Worm (Caenorhabditis elegans) whole organism, L1 larva: ENCODE results near the gene sra-2.
A peak's percentile ranks its signal among the peaks of the same experiment; 100 is the strongest.

Source experiments
- F16B12.6 ChIP-seq: fragments of 150-350 bp; optimal IDR thresholded peaks from 2 replicates; lab custom pipeline; 2014; ENCODE audit warnings: missing biosample characterization, missing genetic modification characterization
- aha-1 ChIP-seq: fragments of 150-350 bp; optimal IDR thresholded peaks from 2 replicates; lab custom pipeline; 2014; ENCODE audit warnings: missing biosample characterization, missing genetic modification characterization
- aly-2 ChIP-seq: fragments of 150-350 bp; optimal IDR thresholded peaks from 2 replicates; lab custom pipeline; 2014; ENCODE audit warnings: missing biosample characterization, missing genetic modification characterization
- ama-1 ChIP-seq: fragments of 150-350 bp; optimal IDR thresholded peaks from 2 replicates; lab custom pipeline; 2014
- blmp-1 ChIP-seq: fragments of 150-350 bp; optimal IDR thresholded peaks from 2 replicates; lab custom pipeline; 2014; ENCODE audit warnings: missing biosample characterization, missing genetic modification characterization
- ceh-8 ChIP-seq: fragments of 200-800 bp; sonication (Bioruptor generic); optimal IDR thresholded peaks from 2 replicates; lab custom pipeline; 2018; ENCODE audit warnings: mild to moderate bottlenecking, missing genetic modification characterization, moderate library complexity, missing compliant biosample characterization
- ceh-82 ChIP-seq, 3 experiments: fragments of 150-350 bp in 1 of 3; sonication (generic microtip) in 2 of 3; optimal IDR thresholded peaks; 2 replicates each; lab custom pipeline; 2014 to 2017; ENCODE audit warnings: missing biosample characterization in 3 of 3, missing genetic modification characterization in 3 of 3
- ces-1 ChIP-seq: fragments of 150-350 bp; optimal IDR thresholded peaks from 2 replicates; lab custom pipeline; 2014; ENCODE audit warnings: missing biosample characterization, missing genetic modification reagents, missing genetic modification characterization
- dpl-1 ChIP-seq, 3 experiments: fragments of 150-350 bp in 2 of 3; sonication (generic microtip) in 1 of 3; optimal IDR thresholded peaks; 2 replicates each; lab custom pipeline; 2014 to 2017; ENCODE audit warnings: missing biosample characterization in 3 of 3, missing genetic modification characterization in 3 of 3, missing genetic modification reagents in 3 of 3
- efl-1 ChIP-seq, 4 experiments: fragments of 150-350 bp; optimal IDR thresholded peaks in 3 of 4; peaks in 1 of 4; 1 replicate in 1 of 4; 2 replicates in 3 of 4; lab custom pipeline; 2014; ENCODE audit warnings: missing biosample characterization in 2 of 4, missing genetic modification characterization in 2 of 4, missing genetic modification reagents in 2 of 4
- efl-3 ChIP-seq: fragments of 200-800 bp; sonication (Bioruptor generic); optimal IDR thresholded peaks from 2 replicates; lab custom pipeline; 2018; ENCODE audit warnings: mild to moderate bottlenecking, missing genetic modification characterization, missing compliant biosample characterization
- egl-13 ChIP-seq: sonication (generic microtip); optimal IDR thresholded peaks from 2 replicates; lab custom pipeline; 2016; ENCODE audit warnings: missing genotype, missing genetic modification reagents, missing genetic modification characterization, missing compliant biosample characterization
- elt-2 ChIP-seq: sonication (generic microtip); optimal IDR thresholded peaks from 2 replicates; lab custom pipeline; 2016; ENCODE audit warnings: missing genetic modification characterization, mild to moderate bottlenecking, inconsistent platforms, missing compliant biosample characterization, missing genetic modification reagents
- elt-3 ChIP-seq, 6 experiments: fragments of 150-350 bp in 1 of 6; sonication (generic microtip); optimal IDR thresholded peaks; 2 replicates each; lab custom pipeline; 2017 to 2018; ENCODE audit warnings: missing biosample characterization in 6 of 6, missing genetic modification characterization in 6 of 6, inconsistent platforms in 1 of 6
- fkh-4 ChIP-seq: sonication (generic microtip); optimal IDR thresholded peaks from 2 replicates; lab custom pipeline; 2016; ENCODE audit warnings: missing compliant biosample characterization, missing genetic modification characterization, borderline replicate concordance
- fkh-8 ChIP-seq: sonication (generic microtip); optimal IDR thresholded peaks from 2 replicates; lab custom pipeline; 2016; ENCODE audit warnings: mild to moderate bottlenecking, missing genetic modification characterization, missing compliant biosample characterization
- fos-1 ChIP-seq: fragments of 150-350 bp; optimal IDR thresholded peaks from 2 replicates; lab custom pipeline; 2014; ENCODE audit warnings: missing biosample characterization, missing genetic modification characterization
- grh-1 ChIP-seq: fragments of 200-800 bp; sonication (Bioruptor generic); IDR thresholded peaks from 2 replicates; pipeline ENCODE4 v1.3.6; 2022; ENCODE audit warnings: missing genetic modification reagents, missing genetic modification characterization, missing compliant biosample characterization
- hlh-17 ChIP-seq: fragments of 200-800 bp; sonication (Bioruptor generic); optimal IDR thresholded peaks from 2 replicates; lab custom pipeline; 2018; ENCODE audit warnings: missing genetic modification characterization, mild to moderate bottlenecking, missing compliant biosample characterization, moderate library complexity, borderline replicate concordance
- hlh-4 ChIP-seq: sonication (generic microtip); optimal IDR thresholded peaks from 2 replicates; lab custom pipeline; 2016; ENCODE audit warnings: mild to moderate bottlenecking, missing genetic modification characterization, missing compliant biosample characterization
- hpl-2 ChIP-seq: fragments of 150-350 bp; optimal IDR thresholded peaks from 2 replicates; lab custom pipeline; 2014; ENCODE audit warnings: missing biosample characterization, missing genetic modification reagents, missing genetic modification characterization
- isw-1 ChIP-seq: fragments of 200-800 bp; sonication (Bioruptor generic); IDR thresholded peaks from 2 replicates; pipeline ENCODE4 v1.3.6; 2022; ENCODE audit warnings: missing genetic modification characterization, missing compliant biosample characterization
- jun-1 ChIP-seq: fragments of 150-350 bp; optimal IDR thresholded peaks from 2 replicates; lab custom pipeline; 2014; ENCODE audit warnings: missing biosample characterization, missing genetic modification reagents, missing genetic modification characterization
- lin-14 ChIP-seq: fragments of 200-800 bp; sonication (Bioruptor generic); optimal IDR thresholded peaks from 2 replicates; lab custom pipeline; 2018; ENCODE audit warnings: mild to moderate bottlenecking, missing genetic modification characterization, moderate library complexity, missing compliant biosample characterization
- lin-15B ChIP-seq: fragments of 150-350 bp; sonication (generic microtip); optimal IDR thresholded peaks from 3 replicates; lab custom pipeline; 2014; ENCODE audit warnings: missing biosample characterization, missing genetic modification characterization
- lin-35 ChIP-seq, 2 experiments: fragments of 150-350 bp; optimal IDR thresholded peaks; 2 replicates each; lab custom pipeline; 2014; ENCODE audit warnings: missing biosample characterization in 2 of 2, missing genetic modification characterization in 2 of 2, missing genetic modification reagents in 2 of 2
- lir-3 ChIP-seq: sonication (generic microtip); optimal IDR thresholded peaks from 2 replicates; lab custom pipeline; 2016; ENCODE audit warnings: mild to moderate bottlenecking, missing genetic modification characterization, moderate library complexity, missing compliant biosample characterization; ENCODE audit not compliant: poor library complexity
- mdl-1 ChIP-seq, 2 experiments: fragments of 150-350 bp; optimal IDR thresholded peaks; 2 replicates each; lab custom pipeline; 2014 to 2017; ENCODE audit warnings: missing biosample characterization in 2 of 2, missing genetic modification characterization in 2 of 2, inconsistent platforms in 1 of 2
- mef-2 ChIP-seq: fragments of 150-350 bp; optimal IDR thresholded peaks from 2 replicates; lab custom pipeline; 2014; ENCODE audit warnings: missing biosample characterization, missing genetic modification characterization
- mep-1 ChIP-seq: fragments of 150-350 bp; optimal IDR thresholded peaks from 2 replicates; lab custom pipeline; 2014; ENCODE audit warnings: missing biosample characterization, missing genetic modification characterization
- nhr-19 ChIP-seq: fragments of 200-800 bp; sonication (Bioruptor generic); conservative IDR thresholded peaks from 2 replicates; pipeline ENCODE4 v1.3.6; 2022; ENCODE audit warnings: missing genetic modification characterization, missing compliant biosample characterization
- nhr-28 ChIP-seq: fragments of 150-350 bp; optimal IDR thresholded peaks from 2 replicates; lab custom pipeline; 2014; ENCODE audit warnings: missing biosample characterization, missing genetic modification characterization
- nhr-71 ChIP-seq: sonication (generic microtip); optimal IDR thresholded peaks from 2 replicates; lab custom pipeline; 2016; ENCODE audit warnings: mild to moderate bottlenecking, missing genetic modification characterization, moderate library complexity, missing compliant biosample characterization
- nhr-76 ChIP-seq: sonication (generic microtip); optimal IDR thresholded peaks from 2 replicates; lab custom pipeline; 2017; ENCODE audit warnings: missing biosample characterization, missing genetic modification characterization
- nhr-77 ChIP-seq: fragments of 150-350 bp; optimal IDR thresholded peaks from 2 replicates; lab custom pipeline; 2014; ENCODE audit warnings: missing biosample characterization, missing genetic modification characterization
- nhr-85 ChIP-seq: sonication (generic microtip); peaks from one replicate; lab custom pipeline; 2016; ENCODE audit warnings: missing genetic modification characterization, inconsistent platforms, missing compliant biosample characterization
- nhr-90 ChIP-seq: sonication (generic microtip); optimal IDR thresholded peaks from 2 replicates; lab custom pipeline; 2016; ENCODE audit warnings: mild to moderate bottlenecking, missing genetic modification characterization, missing compliant biosample characterization; ENCODE audit not compliant: poor library complexity
- pag-3 ChIP-seq: sonication (generic microtip); optimal IDR thresholded peaks from 2 replicates; lab custom pipeline; 2017; ENCODE audit warnings: missing genetic modification characterization, mild to moderate bottlenecking, missing compliant biosample characterization, antibody characterized with exemption, borderline replicate concordance; ENCODE audit not compliant: insufficient read depth
- pqm-1 ChIP-seq: sonication (generic microtip); optimal IDR thresholded peaks from 3 replicates; lab custom pipeline; 2017; ENCODE audit warnings: missing biosample characterization, missing genetic modification characterization
- rnt-1 ChIP-seq: sonication (generic microtip); optimal IDR thresholded peaks from 2 replicates; lab custom pipeline; 2016; ENCODE audit warnings: mild to moderate bottlenecking, missing genetic modification characterization, moderate library complexity, missing compliant biosample characterization
- skn-1 ChIP-seq: fragments of 150-350 bp; optimal IDR thresholded peaks from 2 replicates; lab custom pipeline; 2014; ENCODE audit warnings: missing biosample characterization, missing genetic modification characterization
- snpc-4 ChIP-seq: fragments of 150-350 bp; optimal IDR thresholded peaks from 2 replicates; lab custom pipeline; 2014; ENCODE audit warnings: missing biosample characterization, missing genetic modification characterization
- snu-23 ChIP-seq: sonication (generic microtip); optimal IDR thresholded peaks from 2 replicates; lab custom pipeline; 2016; ENCODE audit warnings: missing genetic modification characterization, missing compliant biosample characterization
- sox-4 ChIP-seq: sonication (generic microtip); optimal IDR thresholded peaks from 2 replicates; lab custom pipeline; 2016; ENCODE audit warnings: missing genetic modification characterization, missing compliant biosample characterization
- sptf-1 ChIP-seq: fragments of 150-350 bp; optimal IDR thresholded peaks from 2 replicates; lab custom pipeline; 2014; ENCODE audit warnings: missing biosample characterization, missing genetic modification characterization
- swsn-7 ChIP-seq: sonication (generic microtip); optimal IDR thresholded peaks from 2 replicates; lab custom pipeline; 2016; ENCODE audit warnings: missing genetic modification characterization, missing compliant biosample characterization
- unc-30 ChIP-seq: sonication (generic microtip); optimal IDR thresholded peaks from 2 replicates; lab custom pipeline; 2017; ENCODE audit warnings: missing biosample characterization, missing genetic modification characterization
- unc-62 ChIP-seq: fragments of 150-350 bp; optimal IDR thresholded peaks from 2 replicates; lab custom pipeline; 2014; ENCODE audit warnings: missing biosample characterization, missing genetic modification reagents, missing genetic modification characterization
- unc-98 ChIP-seq: fragments of 200-800 bp; sonication (Bioruptor generic); IDR thresholded peaks from 2 replicates; pipeline ENCODE4 v1.3.6; 2022; ENCODE audit warnings: missing genetic modification characterization, missing compliant biosample characterization
- xbp-1 ChIP-seq: sonication (generic microtip); optimal IDR thresholded peaks from 2 replicates; lab custom pipeline; 2016; ENCODE audit warnings: missing genetic modification characterization, missing compliant biosample characterization
- zag-1 ChIP-seq: fragments of 150-350 bp; optimal IDR thresholded peaks from 2 replicates; lab custom pipeline; 2014; ENCODE audit warnings: missing biosample characterization, missing genetic modification characterization
- ztf-11 ChIP-seq, 2 experiments: sonication (generic microtip); optimal IDR thresholded peaks; 2 replicates each; lab custom pipeline; 2016 to 2017; ENCODE audit warnings: missing genetic modification characterization in 2 of 2, missing biosample characterization in 1 of 2, missing compliant biosample characterization in 1 of 2

sra-2 gene

DNA sequence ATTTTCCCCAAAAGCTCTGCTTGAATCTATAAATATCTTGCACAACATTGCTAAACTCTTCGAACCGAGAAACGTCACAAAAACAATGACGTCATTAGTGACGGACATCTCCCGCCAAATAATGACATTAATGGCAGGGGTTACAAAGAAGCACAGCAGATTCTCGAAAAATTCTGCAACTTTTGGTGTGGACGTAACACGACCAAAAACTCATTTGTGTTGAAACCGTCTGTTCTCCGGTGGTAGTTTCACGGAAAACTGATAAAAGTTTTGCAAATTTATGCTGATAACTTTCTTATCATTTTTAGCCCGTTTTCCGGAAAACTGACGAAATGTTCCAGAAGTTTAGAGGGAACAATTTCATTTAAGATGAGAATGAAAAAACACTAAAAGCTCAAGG lies 30.0 kb upstream of the sra-2 start:
- TF ChIP-seq fkh-4 (tag; lab: Kevin White, UChicago), result no peak
- TF ChIP-seq hlh-17 (GFP tag; lab: Kevin White, UChicago), result no peak
- TF ChIP-seq aha-1, result no peak
- no peak for TF ChIP-seq lir-3 (tag; lab: Kevin White, UChicago)
- TF ChIP-seq fos-1, result no peak
- TF ChIP-seq nhr-19 (GFP tag; lab: Robert Waterston, UW), result no peak
- no peak for TF ChIP-seq ces-1 (GFP tag; lab: Kevin White, UChicago)
- TF ChIP-seq unc-98 (GFP tag; lab: Robert Waterston, UW), result no peak
- no peak for TF ChIP-seq nhr-28 (tag; lab: Kevin White, UChicago)
- no peak for TF ChIP-seq zag-1
- TF ChIP-seq pqm-1 (tag; lab: Kevin White, UChicago), result peak; percentile 37
- no peak for TF ChIP-seq nhr-77 (tag; lab: Kevin White, UChicago)
- TF ChIP-seq lin-14 (GFP tag; lab: Kevin White, UChicago), result peak; percentile 37
- peak; percentile 51 for TF ChIP-seq elt-2
- no peak for TF ChIP-seq F16B12.6 (tag; lab: Kevin White, UChicago)
- TF ChIP-seq nhr-71 (tag; lab: Kevin White, UChicago), result peak; percentile 28
- TF ChIP-seq ceh-8, result no peak
- TF ChIP-seq lin-15B (tag; lab: Kevin White, UChicago), result no peak
- no peak for TF ChIP-seq pag-3 (tag; lab: Kevin White, UChicago)
- peak; percentile 1 for TF ChIP-seq fkh-8 (tag; lab: Kevin White, UChicago)
- TF ChIP-seq isw-1 (GFP tag; lab: Robert Waterston, UW), result no peak
- TF ChIP-seq dpl-1 (GFP tag; optimal IDR thresholded peaks at IDR 0.05; lab: Kevin White, UChicago), result no peak
- no peak for TF ChIP-seq unc-62 (GFP tag; lab: Kevin White, UChicago)

DNA sequence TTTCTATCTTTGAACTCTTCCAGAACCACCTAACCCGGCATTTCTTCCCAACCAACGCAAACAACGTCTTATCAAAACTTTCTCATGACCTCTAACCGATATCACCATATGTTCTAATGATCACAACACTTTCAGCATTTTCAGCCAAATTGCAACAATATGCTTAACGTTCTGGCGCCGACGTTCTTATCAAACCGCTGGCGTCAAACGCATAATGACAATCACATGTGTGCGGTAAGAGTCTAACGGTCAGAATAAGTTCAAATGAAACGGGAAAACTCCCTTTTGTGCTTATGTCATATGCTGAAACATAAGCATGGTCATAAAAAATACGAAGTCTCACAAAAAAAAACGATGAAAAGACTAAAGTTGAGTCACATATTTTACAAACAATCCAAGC lies 27.7 kb upstream of the sra-2 start:
- no peak for TF ChIP-seq aly-2 (tag; lab: Kevin White, UChicago)
- no peak for TF ChIP-seq unc-98 (GFP tag; lab: Robert Waterston, UW)
- TF ChIP-seq fkh-8 (tag; lab: Kevin White, UChicago), result no peak
- TF ChIP-seq skn-1 (tag; lab: Kevin White, UChicago), result no peak
- no peak for TF ChIP-seq elt-3 (tag; optimal IDR thresholded peaks at IDR 0.05; lab: Kevin White, UChicago)
- TF ChIP-seq ztf-11 (tag; optimal IDR thresholded peaks at IDR 0.05; lab: Kevin White, UChicago), result no peak
- TF ChIP-seq sox-4 (tag; lab: Kevin White, UChicago), result no peak
- no peak for TF ChIP-seq snu-23 (GFP tag; lab: Kevin White, UChicago)
- no peak for TF ChIP-seq mef-2
- TF ChIP-seq hpl-2 (GFP tag; lab: Kevin White, UChicago), result no peak
- no peak for TF ChIP-seq grh-1 (GFP tag; lab: Robert Waterston, UW)
- no peak for TF ChIP-seq nhr-85 (tag; lab: Kevin White, UChicago)
- TF ChIP-seq xbp-1 (tag; lab: Kevin White, UChicago), result no peak
- TF ChIP-seq ceh-82 (tag; optimal IDR thresholded peaks at IDR 0.05; lab: Kevin White, UChicago), result no peak
- TF ChIP-seq efl-1 (optimal IDR thresholded peaks at IDR 0.05; lab: Kevin White, UChicago), result no peak
- no peak for TF ChIP-seq efl-1 (GFP tag; optimal IDR thresholded peaks at IDR 0.05 in 1 of 2; lab: Kevin White, UChicago)
- no peak for TF ChIP-seq ama-1 (lab: Kevin White, UChicago)
- TF ChIP-seq nhr-77 (tag; lab: Kevin White, UChicago), result no peak
- TF ChIP-seq lin-35 (GFP tag; optimal IDR thresholded peaks at IDR 0.05; lab: Kevin White, UChicago), result peak in 1 of 2 experiments; percentile 73
- no peak for TF ChIP-seq rnt-1 (tag; lab: Kevin White, UChicago)
- TF ChIP-seq ceh-8, result no peak
- peak in 1 of 2 experiments; percentile 49 for TF ChIP-seq mdl-1 (tag; optimal IDR thresholded peaks at IDR 0.05; lab: Kevin White, UChicago)
- peak; percentile 10 for TF ChIP-seq jun-1 (tag; lab: Kevin White, UChicago)
- no peak for TF ChIP-seq snpc-4
- TF ChIP-seq swsn-7, result no peak
- TF ChIP-seq hlh-4 (tag; lab: Kevin White, UChicago), result no peak
- no peak for TF ChIP-seq efl-3 (GFP tag; lab: Kevin White, UChicago)
- TF ChIP-seq isw-1 (GFP tag; lab: Robert Waterston, UW), result no peak
- TF ChIP-seq blmp-1, result no peak
- TF ChIP-seq sptf-1, result no peak
- TF ChIP-seq nhr-76 (tag; lab: Kevin White, UChicago), result no peak
- TF ChIP-seq lir-3 (tag; lab: Kevin White, UChicago), result no peak
- no peak for TF ChIP-seq egl-13 (tag; lab: Kevin White, UChicago)
- peak; percentile 28 for TF ChIP-seq nhr-90 (tag; lab: Kevin White, UChicago)
- TF ChIP-seq unc-30, result no peak
- no peak for TF ChIP-seq mep-1 (tag; lab: Kevin White, UChicago)
